Fruit fly (Drosophila melanogaster) whole organism, embryonic: ENCODE data around the gene CG17666.
A peak's percentile ranks its signal among the peaks of the same experiment; 100 is the strongest.

Source experiments
- Atf-2 ChIP-seq: fragments of 200-800 bp; sonication (Bioruptor generic); optimal IDR thresholded peaks from 2 replicates; lab custom pipeline; 2016; ENCODE audit warnings: missing biosample characterization, missing genetic modification characterization
- CG10366 ChIP-seq: fragments of 200-800 bp; sonication (Bioruptor generic); IDR thresholded peaks from 2 replicates; pipeline ENCODE4 v1.3.6; 2022; ENCODE audit warnings: missing biosample characterization, missing genetic modification characterization
- CG11504 ChIP-seq: fragments of 200-800 bp; sonication (Bioruptor generic); optimal IDR thresholded peaks from 3 replicates; lab custom pipeline; 2019; ENCODE audit warnings: missing biosample characterization, mild to moderate bottlenecking, missing genetic modification characterization, moderate library complexity
- CG11723 ChIP-seq: fragments of 200-800 bp; sonication (Bioruptor generic); optimal IDR thresholded peaks from 2 replicates; lab custom pipeline; 2017; ENCODE audit warnings: missing biosample characterization, mild to moderate bottlenecking, missing genetic modification characterization
- CG1233 ChIP-seq: fragments of 200-800 bp; sonication (Bioruptor generic); optimal IDR thresholded peaks from 4 replicates; lab custom pipeline; 2018; ENCODE audit warnings: missing biosample characterization, mild to moderate bottlenecking, missing genetic modification characterization
- CG1647 ChIP-seq: fragments of 200-800 bp; sonication (Bioruptor generic); optimal IDR thresholded peaks from 3 replicates; lab custom pipeline; 2016; ENCODE audit warnings: missing biosample characterization, missing genetic modification characterization
- CG17359 ChIP-seq: fragments of 200-800 bp; sonication (Bioruptor generic); optimal IDR thresholded peaks from 3 replicates; lab custom pipeline; 2018; ENCODE audit warnings: missing biosample characterization, mild to moderate bottlenecking, missing genetic modification characterization, moderate library complexity
- CG2120 ChIP-seq: fragments of 200-800 bp; sonication (Bioruptor generic); optimal IDR thresholded peaks from 3 replicates; lab custom pipeline; 2016; ENCODE audit warnings: missing biosample characterization, missing genetic modification characterization
- CG2129 ChIP-seq: fragments of 200-800 bp; sonication (Bioruptor generic); IDR thresholded peaks from 2 replicates; pipeline ENCODE4 v1.3.6; 2022; ENCODE audit warnings: missing biosample characterization, missing genetic modification characterization; ENCODE audit not compliant: partially characterized antibody
- CG30020 ChIP-seq: fragments of 200-800 bp; optimal IDR thresholded peaks from 2 replicates; lab custom pipeline; 2019; ENCODE audit warnings: missing biosample characterization, mild to moderate bottlenecking, missing genetic modification characterization, moderate library complexity
- CG31388 ChIP-seq: fragments of 200-800 bp; sonication (Bioruptor generic); optimal IDR thresholded peaks from 2 replicates; lab custom pipeline; 2016; ENCODE audit warnings: missing biosample characterization, missing genetic modification characterization
- CG32772 ChIP-seq: fragments of 200-800 bp; sonication (Bioruptor generic); IDR thresholded peaks from 2 replicates; pipeline ENCODE4 v1.3.6; 2022; ENCODE audit warnings: missing biosample characterization, missing genetic modification characterization
- CG6254 ChIP-seq: fragments of 200-800 bp; sonication (Bioruptor generic); optimal IDR thresholded peaks from 3 replicates; lab custom pipeline; 2017; ENCODE audit warnings: mild to moderate bottlenecking, missing biosample characterization, missing genetic modification reagents, missing genetic modification characterization
- CG6813 ChIP-seq: fragments of 200-800 bp; sonication (Bioruptor generic); optimal IDR thresholded peaks from 2 replicates; lab custom pipeline; 2017; ENCODE audit warnings: missing biosample characterization, missing genetic modification characterization, mild to moderate bottlenecking, moderate library complexity, missing genetic modification reagents
- CG6854 ChIP-seq: fragments of 200-800 bp; sonication (Bioruptor generic); optimal IDR thresholded peaks from 3 replicates; lab custom pipeline; 2017; ENCODE audit warnings: missing biosample characterization, mild to moderate bottlenecking, missing genetic modification characterization
- CG7963 ChIP-seq: fragments of 200-800 bp; sonication (Bioruptor generic); IDR thresholded peaks from 3 replicates; pipeline ENCODE4 v1.3.6; 2022; ENCODE audit warnings: missing biosample characterization, missing genetic modification characterization; ENCODE audit not compliant: partially characterized antibody
- CG9609 ChIP-seq: fragments of 200-800 bp; sonication (Bioruptor generic); optimal IDR thresholded peaks from 3 replicates; lab custom pipeline; 2016; ENCODE audit warnings: missing biosample characterization, missing genetic modification characterization
- CG9817 ChIP-seq: fragments of 200-800 bp; sonication (Bioruptor generic); optimal IDR thresholded peaks from 2 replicates; lab custom pipeline; 2018; ENCODE audit warnings: missing biosample characterization, mild to moderate bottlenecking, missing genetic modification characterization, moderate library complexity
- CG9876 ChIP-seq: fragments of 200-800 bp; sonication (Bioruptor generic); optimal IDR thresholded peaks from 2 replicates; lab custom pipeline; 2016; ENCODE audit warnings: missing biosample characterization, missing genetic modification characterization
- CHES-1-like ChIP-seq: fragments of 200-800 bp; sonication (Bioruptor generic); optimal IDR thresholded peaks from 2 replicates; lab custom pipeline; 2016; ENCODE audit warnings: missing biosample characterization, missing genetic modification characterization
- CkIIα-i1 ChIP-seq: fragments of 200-800 bp; sonication (Bioruptor generic); IDR thresholded peaks from 2 replicates; pipeline ENCODE4 v1.3.6; 2022; ENCODE audit warnings: missing biosample characterization, missing genetic modification characterization
- D19A ChIP-seq: fragments of 200-800 bp; optimal IDR thresholded peaks from 3 replicates; lab custom pipeline; 2019; ENCODE audit warnings: missing biosample characterization, mild to moderate bottlenecking, missing genetic modification characterization, moderate library complexity
- Dip3 ChIP-seq: fragments of 200-800 bp; sonication (Bioruptor generic); optimal IDR thresholded peaks from 3 replicates; lab custom pipeline; 2016; ENCODE audit warnings: missing biosample characterization, missing genetic modification characterization
- Doc2 ChIP-seq: fragments of 200-800 bp; sonication (Bioruptor generic); IDR thresholded peaks from 2 replicates; pipeline ENCODE4 v1.3.6; 2022; ENCODE audit warnings: missing biosample characterization, missing genetic modification characterization
- Elba2 ChIP-seq: fragments of 200-800 bp; sonication (Bioruptor generic); optimal IDR thresholded peaks from 3 replicates; lab custom pipeline; 2016; ENCODE audit warnings: missing biosample characterization, missing genetic modification characterization
- HLH54F ChIP-seq: fragments of 200-800 bp; sonication (Bioruptor generic); optimal IDR thresholded peaks from 3 replicates; lab custom pipeline; 2016; ENCODE audit warnings: missing biosample characterization, missing genetic modification characterization
- Hey ChIP-seq: fragments of 200-800 bp; sonication (Bioruptor generic); optimal IDR thresholded peaks from 3 replicates; lab custom pipeline; 2018; ENCODE audit warnings: missing biosample characterization, mild to moderate bottlenecking, missing genetic modification characterization
- Hr39 ChIP-seq: fragments of >200 bp; optimal IDR thresholded peaks from 2 replicates; lab custom pipeline; 2017
- Lpt ChIP-seq: fragments of >200 bp; optimal IDR thresholded peaks from 2 replicates; lab custom pipeline; 2018; ENCODE audit warnings: missing biosample characterization, missing genetic modification characterization
- Mad ChIP-seq: fragments of 200-800 bp; sonication (Bioruptor generic); optimal IDR thresholded peaks from 2 replicates; lab custom pipeline; 2016; ENCODE audit warnings: missing biosample characterization, missing genetic modification characterization
- Max ChIP-seq: fragments of 200-800 bp; sonication (Bioruptor generic); optimal IDR thresholded peaks from 2 replicates; lab custom pipeline; 2016; ENCODE audit warnings: missing biosample characterization, mild to moderate bottlenecking, missing genetic modification characterization
- Neu2 ChIP-seq: fragments of 200-800 bp; sonication (Bioruptor generic); optimal IDR thresholded peaks from 3 replicates; lab custom pipeline; 2016; ENCODE audit warnings: missing biosample characterization, missing genetic modification characterization, borderline replicate concordance
- Nf-YA ChIP-seq: fragments of 200-800 bp; sonication (Bioruptor generic); IDR thresholded peaks from 2 replicates; pipeline ENCODE4 v1.3.6; 2022; ENCODE audit warnings: missing biosample characterization, missing genetic modification characterization
- Scr ChIP-seq: fragments of 200-800 bp; sonication (Bioruptor generic); IDR thresholded peaks from 2 replicates; pipeline ENCODE4 v1.3.6; 2022; ENCODE audit warnings: missing biosample characterization, missing genetic modification characterization; ENCODE audit not compliant: partially characterized antibody
- al ChIP-seq: fragments of 200-800 bp; sonication (Bioruptor generic); IDR thresholded peaks from 2 replicates; pipeline ENCODE4 v1.3.6; 2022; ENCODE audit warnings: missing biosample characterization, missing genetic modification characterization
- ash1 ChIP-seq: fragments of 200-800 bp; sonication (Bioruptor generic); optimal IDR thresholded peaks from 2 replicates; lab custom pipeline; 2018; ENCODE audit warnings: missing biosample characterization, mild to moderate bottlenecking, missing genetic modification characterization
- ato ChIP-seq: fragments of 200-800 bp; sonication (Bioruptor generic); IDR thresholded peaks from 2 replicates; pipeline ENCODE4 v1.3.6; 2022; ENCODE audit warnings: missing biosample characterization, missing genetic modification characterization; ENCODE audit not compliant: partially characterized antibody
- bsh ChIP-seq, 2 experiments: fragments of 200-800 bp; sonication (Bioruptor generic); optimal IDR thresholded peaks; 2 replicates each; lab custom pipeline; 2017 to 2018; ENCODE audit warnings: mild to moderate bottlenecking in 2 of 2, missing biosample characterization in 2 of 2, missing genetic modification characterization in 2 of 2, moderate library complexity in 1 of 2
- dmrt99B ChIP-seq: fragments of 200-800 bp; sonication (Bioruptor generic); optimal IDR thresholded peaks from 2 replicates; lab custom pipeline; 2018; ENCODE audit warnings: missing biosample characterization, mild to moderate bottlenecking, missing genetic modification characterization, moderate library complexity
- grn ChIP-seq: fragments of 200-800 bp; sonication (Bioruptor generic); optimal IDR thresholded peaks from 3 replicates; lab custom pipeline; 2017; ENCODE audit warnings: missing biosample characterization, missing genetic modification characterization
- mam ChIP-seq: fragments of 200-800 bp; sonication (Bioruptor generic); optimal IDR thresholded peaks from 3 replicates; lab custom pipeline; 2016; ENCODE audit warnings: missing biosample characterization, missing genetic modification characterization
- nerfin-2 ChIP-seq: fragments of 200-800 bp; sonication (Bioruptor generic); IDR thresholded peaks from 2 replicates; pipeline ENCODE4 v1.3.6; 2022; ENCODE audit warnings: missing biosample characterization, missing genetic modification characterization; ENCODE audit not compliant: partially characterized antibody
- odd ChIP-seq: fragments of 200-800 bp; sonication (Bioruptor generic); optimal IDR thresholded peaks from 2 replicates; lab custom pipeline; 2017; ENCODE audit warnings: missing biosample characterization, mild to moderate bottlenecking, missing genetic modification characterization
- org-1 ChIP-seq: fragments of 200-800 bp; sonication (Bioruptor generic); optimal IDR thresholded peaks from 2 replicates; lab custom pipeline; 2017; ENCODE audit warnings: missing biosample characterization, missing genetic modification characterization
- row ChIP-seq: fragments of 200-800 bp; sonication (Bioruptor generic); IDR thresholded peaks from 3 replicates; pipeline ENCODE4 v1.3.6; 2022; ENCODE audit warnings: missing biosample characterization, missing genetic modification characterization
- sc ChIP-seq, 3 experiments: fragments of >200 bp in 2 of 3; fragments of 200-800 bp in 1 of 3; sonication (Bioruptor generic) in 1 of 3; optimal IDR thresholded peaks; 2 replicates in 2 of 3; 3 replicates in 1 of 3; lab custom pipeline; 2017; ENCODE audit warnings: mild to moderate bottlenecking in 1 of 3, missing biosample characterization in 1 of 3, missing genetic modification characterization in 1 of 3, missing genetic modification reagents in 1 of 3
- sens ChIP-seq: fragments of 200-800 bp; sonication (Bioruptor generic); peaks from one replicate; lab custom pipeline; 2016; ENCODE audit warnings: missing biosample characterization, missing genetic modification characterization
- tap ChIP-seq: fragments of 200-800 bp; optimal IDR thresholded peaks from 3 replicates; lab custom pipeline; 2019; ENCODE audit warnings: missing biosample characterization, mild to moderate bottlenecking, missing genetic modification characterization, moderate library complexity
- trh ChIP-seq: fragments of 200-800 bp; sonication (Bioruptor generic); optimal IDR thresholded peaks from 2 replicates; lab custom pipeline; 2016; ENCODE audit warnings: missing biosample characterization, missing genetic modification characterization
- tx ChIP-seq: fragments of 200-800 bp; sonication (Bioruptor generic); optimal IDR thresholded peaks from 2 replicates; lab custom pipeline; 2016; ENCODE audit warnings: missing biosample characterization, missing genetic modification characterization
- zf30C ChIP-seq: fragments of 200-800 bp; sonication (Bioruptor generic); optimal IDR thresholded peaks from 3 replicates; lab custom pipeline; 2018; ENCODE audit warnings: missing biosample characterization, mild to moderate bottlenecking, missing genetic modification characterization

Gene CG17666

dm6 chr3L:12754769-12755189 lies 26.3 kb upstream of the CG17666 start, which contains the start of the genes CG10973 and Vps13D (continued):
- TF ChIP-seq al (GFP tag; lab: Robert Waterston, UW) (no peak), CG2120 (peak; percentile 53), org-1 (GFP tag; lab: Kevin White, UChicago) (peak; percentile 36), CG9609 (GFP tag; lab: Kevin White, UChicago) (no peak), CG6813 (GFP tag; lab: Kevin White, UChicago) (no peak), Neu2 (GFP tag; lab: Kevin White, UChicago) (no peak), Doc2 (GFP tag; lab: Robert Waterston, UW) (no peak), CG31388 (GFP tag; lab: Kevin White, UChicago) (no peak), mam (GFP tag; lab: Kevin White, UChicago) (peak; percentile 47), CG11723 (no peak), CG11504 (no peak), CG9817 (tag; lab: Kevin White, UChicago) (no peak), CG2129 (GFP tag; lab: Robert Waterston, UW) (peak; percentile 83), row (GFP tag; lab: Robert Waterston, UW) (peak; percentile 82), trh (GFP tag; lab: Kevin White, UChicago) (no peak), sens (GFP tag; lab: Kevin White, UChicago) (no peak), CG6854 (GFP tag; lab: Kevin White, UChicago) (no peak), zf30C (GFP tag; lab: Kevin White, UChicago) (no peak), CG6254 (GFP tag; lab: Kevin White, UChicago) (peak; percentile 68), tx (no peak), CHES-1-like (GFP tag; lab: Kevin White, UChicago) (peak; percentile 33), dmrt99B (no peak), Max (GFP tag; lab: Kevin White, UChicago) (peak; percentile 72), grn (GFP tag; lab: Kevin White, UChicago) (no peak), Atf-2 (GFP tag; lab: Kevin White, UChicago) (no peak), odd (GFP tag; lab: Kevin White, UChicago) (no peak), Scr (GFP tag; lab: Robert Waterston, UW) (peak; percentile 92), Dip3 (GFP tag; lab: Kevin White, UChicago) (no peak), CG1647 (GFP tag; lab: Kevin White, UChicago) (peak; percentile 57), ato (GFP tag; lab: Robert Waterston, UW) (no peak; the same call in none of the 2 replicates), CG10366 (no peak; the same call in 1 of the 2 replicates), CG9876 (GFP tag; lab: Kevin White, UChicago) (no peak), CG32772 (no peak), bsh (GFP tag; optimal IDR thresholded peaks at IDR 0.05; lab: Kevin White, UChicago) (no peak), CG7963 (GFP tag; lab: Robert Waterston, UW) (peak; percentile 64), D19A (tag; lab: Kevin White, UChicago) (no peak), CG1233 (no peak), ash1 (no peak), Mad (GFP tag; lab: Kevin White, UChicago) (peak; percentile 28), Lpt (no peak), Hr39 (lab: Kevin White, UChicago) (no peak), sc (optimal IDR thresholded peaks at IDR 0.05; lab: Kevin White, UChicago) (no peak), sc (GFP tag; optimal IDR thresholded peaks at IDR 0.05; lab: Kevin White, UChicago) (peak; percentile 54), HLH54F (GFP tag; lab: Kevin White, UChicago) (peak; percentile 25), Elba2 (GFP tag; lab: Kevin White, UChicago) (peak; percentile 5), Hey (tag; lab: Kevin White, UChicago) (no peak), Nf-YA (GFP tag; lab: Robert Waterston, UW) (no peak), nerfin-2 (peak; percentile 67), CkIIα-i1 (GFP tag; lab: Robert Waterston, UW) (no peak), CG17359 (tag; lab: Kevin White, UChicago) (no peak), tap (tag; lab: Kevin White, UChicago) (no peak), CG30020 (peak; percentile 97)
